Worm (Caenorhabditis elegans): ENCODE measurements around the gene Y38E10A.22.

Gene Y38E10A.22

ce11 chrII:12654447-12654846 is 23.2 kb downstream of the Y38E10A.22 start, which contains the start of gene rgs-4:
Gene rgs-4, plus strand, starts transcription at chrII:12654747.
- TF ChIP-seq lsl-1 (GFP tag; optimal IDR thresholded peaks at IDR 0.05), result no peak
- TF ChIP-seq ztf-25 (GFP tag; IDR thresholded peaks at IDR 0.05), result no peak
- no peak for TF ChIP-seq sdz-38 (tag; optimal IDR thresholded peaks at IDR 0.05)
- TF ChIP-seq F22D6.2 (tag; optimal IDR thresholded peaks at IDR 0.05), result no peak
- TF ChIP-seq unc-130 (GFP tag; optimal IDR thresholded peaks at IDR 0.05), result no peak
- no peak for TF ChIP-seq zfh-2 (GFP tag; conservative IDR thresholded peaks at IDR 0.05)
- TF ChIP-seq B0261.1 (tag; optimal IDR thresholded peaks at IDR 0.05), result no peak
- TF ChIP-seq F52B5.7 (tag; optimal IDR thresholded peaks at IDR 0.05), result no peak

- TF ChIP-seq F33H1.4 (GFP tag; IDR thresholded peaks at IDR 0.05), result peak; percentile 28; the same call in 1 of the 2 replicates
Observed at ce11 chrII:12651208-12651607, 26.4 kb downstream of the Y38E10A.22 start.

ce11 chrII:12640370-12640769 is 37.2 kb downstream of the Y38E10A.22 start, which contains the start of gene nhr-235:
Gene nhr-235, plus strand, starts transcription at chrII:12640670.
- TF ChIP-seq F22D6.2 (tag; optimal IDR thresholded peaks at IDR 0.05) (no peak), sea-2 (GFP tag; IDR thresholded peaks at IDR 0.05) (no peak), ets-4 (GFP tag; optimal IDR thresholded peaks at IDR 0.05) (no peak), nfya-1 (tag; optimal IDR thresholded peaks at IDR 0.05; ENCODE audit: borderline replicate concordance, insufficient read depth) (no peak), attf-5 (GFP tag; optimal IDR thresholded peaks at IDR 0.05) (no peak), zim-3 (tag; optimal IDR thresholded peaks at IDR 0.05) (no peak), F37B4.10 (GFP tag; IDR thresholded peaks at IDR 0.05) (no peak)

- TF ChIP-seq F52B5.7 (tag; optimal IDR thresholded peaks at IDR 0.05), result no peak
- no peak for TF ChIP-seq nfya-2 (GFP tag; IDR thresholded peaks at IDR 0.05)
- no peak for TF ChIP-seq Y53F4B.3 (GFP tag; IDR thresholded peaks at IDR 0.05)
Observed at ce11 chrII:12636602-12637001, 41.0 kb downstream of the Y38E10A.22 start, which contains the start of gene nhr-234. Gene nhr-234, plus strand, starts transcription at chrII:12636678.

ce11 chrII:12634749-12635318 is 42.8 kb downstream of the Y38E10A.22 start, which contains the start of gene Y38E10A.17:
Gene Y38E10A.17, minus strand, starts transcription at chrII:12634799.
- TF ChIP-seq bed-2 (GFP tag; IDR thresholded peaks at IDR 0.05) (no peak), sptf-2 (GFP tag; optimal IDR thresholded peaks at IDR 0.05) (no peak), rcor-1 (GFP tag; IDR thresholded peaks at IDR 0.05) (no peak), atf-7 (tag; optimal IDR thresholded peaks at IDR 0.05) (no peak), fkh-3 (tag; optimal IDR thresholded peaks at IDR 0.05) (no peak), F33H1.4 (GFP tag; IDR thresholded peaks at IDR 0.05) (no peak), pbrm-1 (GFP tag; IDR thresholded peaks at IDR 0.05) (no peak), xnd-1 (tag; optimal IDR thresholded peaks at IDR 0.05) (no peak), Y56A3A.18 (GFP tag; IDR thresholded peaks at IDR 0.05) (no peak)

ce11 chrII:12630888-12631287 is 46.7 kb downstream of the Y38E10A.22 start, which contains the start of gene Y38E10A.34:
Gene Y38E10A.34, plus strand, starts transcription at chrII:12631188.
- TF ChIP-seq let-607 (tag; optimal IDR thresholded peaks at IDR 0.05) (no peak), cebp-1 (GFP tag; IDR thresholded peaks at IDR 0.05) (no peak), cebp-1 (tag; optimal IDR thresholded peaks at IDR 0.05) (no peak), nfyb-1 (GFP tag; IDR thresholded peaks at IDR 0.05) (no peak), ama-1 (optimal IDR thresholded peaks at IDR 0.05) (no peak), ama-1 (GFP tag; optimal IDR thresholded peaks at IDR 0.05) (no peak), ztf-22 (GFP tag; optimal IDR thresholded peaks at IDR 0.05) (no peak), lsy-27 (tag; optimal IDR thresholded peaks at IDR 0.05; ENCODE audit: borderline replicate concordance, insufficient read depth) (no peak), F22D6.2 (tag; optimal IDR thresholded peaks at IDR 0.05) (no peak), Y53G8AR.9 (GFP tag; conservative IDR thresholded peaks at IDR 0.05) (no peak), Y53F4B.3 (GFP tag; IDR thresholded peaks at IDR 0.05) (no peak), F57C9.4 (tag; optimal IDR thresholded peaks at IDR 0.05) (no peak), madf-6 (GFP tag; IDR thresholded peaks at IDR 0.05) (no peak), hlh-12 (tag; optimal IDR thresholded peaks at IDR 0.05) (no peak), dpl-1 (GFP tag; optimal IDR thresholded peaks at IDR 0.05) (no peak), ceh-100 (GFP tag; IDR thresholded peaks at IDR 0.05) (no peak), B0019.2 (GFP tag; conservative IDR thresholded peaks at IDR 0.05) (no peak), egl-18 (GFP tag; IDR thresholded peaks at IDR 0.05) (no peak)

Measured in whole organism, young adult.